Worm (Caenorhabditis elegans) whole organism, L4 larva: Measurements from ENCODE around the gene kap-1.

Experiments used
- T20F7.1 ChIP-seq: fragments of 200-800 bp; sonication (Bioruptor generic); optimal IDR thresholded peaks from 2 replicates; lab custom pipeline; 2018; ENCODE audit warnings: mild to moderate bottlenecking, missing genetic modification characterization, missing compliant biosample characterization
- Y75B8A.6 ChIP-seq: fragments of 200-800 bp; sonication (Bioruptor generic); IDR thresholded peaks from 2 replicates; pipeline ENCODE4 v1.3.6; 2022; ENCODE audit warnings: missing genetic modification reagents, missing genetic modification characterization, missing compliant biosample characterization
- ama-1 ChIP-seq: fragments of 150-350 bp; optimal IDR thresholded peaks from 2 replicates; lab custom pipeline; 2014; ENCODE audit warnings: inconsistent platforms, mixed read lengths
- ctbp-1 ChIP-seq: fragments of 200-800 bp; sonication (Bioruptor generic); IDR thresholded peaks from 2 replicates; pipeline ENCODE4 v1.3.6; 2022; ENCODE audit warnings: missing genetic modification reagents, missing genetic modification characterization, missing compliant biosample characterization
- nhr-102 ChIP-seq: sonication (generic microtip); optimal IDR thresholded peaks from 2 replicates; lab custom pipeline; 2016; ENCODE audit warnings: mild to moderate bottlenecking, missing genetic modification characterization, moderate library complexity, missing compliant biosample characterization
- nhr-237 ChIP-seq: sonication (generic microtip); optimal IDR thresholded peaks from 2 replicates; lab custom pipeline; 2017; ENCODE audit warnings: missing biosample characterization, missing genetic modification characterization
- nhr-77 ChIP-seq: fragments of 150-350 bp; optimal IDR thresholded peaks from 2 replicates; lab custom pipeline; 2014; ENCODE audit warnings: missing biosample characterization, missing genetic modification characterization
- spr-1 ChIP-seq: sonication (generic microtip); optimal IDR thresholded peaks from 2 replicates; lab custom pipeline; 2016; ENCODE audit warnings: mild to moderate bottlenecking, missing genetic modification characterization, missing compliant biosample characterization
- ztf-11 ChIP-seq: fragments of 150-350 bp; optimal IDR thresholded peaks from 2 replicates; lab custom pipeline; 2014; ENCODE audit warnings: missing biosample characterization, missing genetic modification characterization

ce11 chrIII:7367012-7367760 is 28.6 kb downstream of the kap-1 start, which contains the start of the genes T20B12.5 and T20B12.4:
- no peak for TF ChIP-seq ama-1 (lab: Kevin White, UChicago)
- TF ChIP-seq T20F7.1, result no peak
- TF ChIP-seq Y75B8A.6 (GFP tag; lab: Robert Waterston, UW), result no peak
- TF ChIP-seq ztf-11 (tag; lab: Kevin White, UChicago), result no peak
- no peak for TF ChIP-seq ctbp-1 (GFP tag; lab: Robert Waterston, UW)
- TF ChIP-seq nhr-77 (tag; lab: Kevin White, UChicago), result no peak
- TF ChIP-seq nhr-102 (tag; lab: Kevin White, UChicago), result no peak
- TF ChIP-seq spr-1 (tag; lab: Kevin White, UChicago), result no peak
- no peak for TF ChIP-seq nhr-237 (tag; lab: Kevin White, UChicago)
